Fruit fly (Drosophila melanogaster): ENCODE data around the gene rdx.

dm6 chr3R:14081526-14081925, 49.7 kb upstream of the rdx start:
- TF ChIP-seq CG10348 (GFP tag; IDR thresholded peaks at IDR 0.05) = no peak
- no peak for TF ChIP-seq Snoo (tag; optimal IDR thresholded peaks at IDR 0.05)
- TF ChIP-seq CG17806 (tag; optimal IDR thresholded peaks at IDR 0.05) = no peak
- TF ChIP-seq CG8159 (tag; optimal IDR thresholded peaks at IDR 0.05) = no peak
- TF ChIP-seq rn (GFP tag; IDR thresholded peaks at IDR 0.05) = no peak
- TF ChIP-seq fd96Ca (GFP tag; IDR thresholded peaks at IDR 0.05) = no peak
- no peak for TF ChIP-seq D1 (tag; optimal IDR thresholded peaks at IDR 0.05)
